Worm (Caenorhabditis elegans) whole organism, late embryonic: ENCODE results near the gene B0252.11.

Experiments
- ama-1 ChIP-seq: fragments of 150-350 bp; optimal IDR thresholded peaks from 2 replicates; lab custom pipeline; 2014
- ceh-30 ChIP-seq: fragments of 150-350 bp; optimal IDR thresholded peaks from 2 replicates; lab custom pipeline; 2014; ENCODE audit warnings: missing biosample characterization, missing genetic modification characterization
- mec-3 ChIP-seq: sonication (generic microtip); optimal IDR thresholded peaks from 2 replicates; lab custom pipeline; 2016; ENCODE audit warnings: borderline replicate concordance, missing genetic modification characterization, missing compliant biosample characterization
- pros-1 ChIP-seq: fragments of 150-350 bp; optimal IDR thresholded peaks from 2 replicates; lab custom pipeline; 2014; ENCODE audit warnings: missing biosample characterization, missing genetic modification reagents, missing genetic modification characterization
- tbx-2 ChIP-seq: sonication (generic microtip); optimal IDR thresholded peaks from 2 replicates; lab custom pipeline; 2016; ENCODE audit warnings: missing genetic modification characterization, missing compliant biosample characterization

ce11 chrII:6909568-6910122 lies 8.0 kb downstream of the B0252.11 start, which contains the start of gene asm-1:
- TF ChIP-seq mec-3 (tag; lab: Kevin White, UChicago) (no peak), tbx-2 (tag; lab: Kevin White, UChicago) (no peak), pros-1 (tag; lab: Kevin White, UChicago) (no peak), ama-1 (lab: Kevin White, UChicago) (no peak), ceh-30 (tag; lab: Kevin White, UChicago) (no peak)
